Worm (Caenorhabditis elegans) whole organism, early embryonic: ENCODE results near the gene srt-20.
"Not testable (repeated sequence)": the region's sequence is repeated elsewhere in the genome, so short reads cannot be mapped to it uniquely, and the experiment has no call there.

Experiments
- B0310.2 ChIP-seq: sonication (generic microtip); optimal IDR thresholded peaks from 2 replicates; lab custom pipeline; 2016; ENCODE audit warnings: mild to moderate bottlenecking, missing genetic modification characterization, missing compliant biosample characterization
- F13C5.2 ChIP-seq: sonication (generic microtip); optimal IDR thresholded peaks from 2 replicates; lab custom pipeline; 2017; ENCODE audit warnings: mild to moderate bottlenecking, missing genetic modification characterization, inconsistent platforms, missing compliant biosample characterization
- aly-1 ChIP-seq: sonication (generic microtip); optimal IDR thresholded peaks from 2 replicates; lab custom pipeline; 2016; ENCODE audit warnings: missing genetic modification characterization, missing compliant biosample characterization
- ama-1 ChIP-seq: fragments of 150-350 bp; optimal IDR thresholded peaks from 2 replicates; lab custom pipeline; 2014
- ceh-13 ChIP-seq: fragments of 200-800 bp; sonication (Bioruptor generic); optimal IDR thresholded peaks from 2 replicates; lab custom pipeline; 2018; ENCODE audit warnings: mild to moderate bottlenecking, missing genetic modification characterization, missing compliant biosample characterization
- ceh-36 ChIP-seq: sonication (generic microtip); optimal IDR thresholded peaks from 2 replicates; lab custom pipeline; 2016; ENCODE audit warnings: missing genetic modification characterization, inconsistent platforms, missing compliant biosample characterization
- flt-1 ChIP-seq: fragments of 200-800 bp; sonication (Bioruptor generic); IDR thresholded peaks from 2 replicates; pipeline ENCODE4 v1.3.6; 2022; ENCODE audit warnings: missing genetic modification characterization, missing compliant biosample characterization
- hmg-4 ChIP-seq: fragments of 200-800 bp; sonication (Bioruptor generic); optimal IDR thresholded peaks from 2 replicates; lab custom pipeline; 2018; ENCODE audit warnings: mild to moderate bottlenecking, missing genetic modification characterization, missing compliant biosample characterization
- hnd-1 ChIP-seq: sonication (generic microtip); optimal IDR thresholded peaks from 2 replicates; lab custom pipeline; 2016; ENCODE audit warnings: missing genetic modification characterization, missing compliant biosample characterization
- pes-1 ChIP-seq: fragments of 200-800 bp; sonication (Bioruptor generic); IDR thresholded peaks from 2 replicates; pipeline ENCODE4 v1.3.6; 2022; ENCODE audit warnings: missing genetic modification reagents, missing genetic modification characterization, missing compliant biosample characterization
- scrt-1 ChIP-seq: fragments of 200-800 bp; sonication (Bioruptor generic); IDR thresholded peaks from 2 replicates; pipeline ENCODE4 v1.3.6; 2022; ENCODE audit warnings: missing genetic modification characterization, missing compliant biosample characterization
- tra-4 ChIP-seq: sonication (generic microtip); optimal IDR thresholded peaks from 2 replicates; lab custom pipeline; 2017; ENCODE audit warnings: missing genetic modification characterization, missing compliant biosample characterization

DNA sequence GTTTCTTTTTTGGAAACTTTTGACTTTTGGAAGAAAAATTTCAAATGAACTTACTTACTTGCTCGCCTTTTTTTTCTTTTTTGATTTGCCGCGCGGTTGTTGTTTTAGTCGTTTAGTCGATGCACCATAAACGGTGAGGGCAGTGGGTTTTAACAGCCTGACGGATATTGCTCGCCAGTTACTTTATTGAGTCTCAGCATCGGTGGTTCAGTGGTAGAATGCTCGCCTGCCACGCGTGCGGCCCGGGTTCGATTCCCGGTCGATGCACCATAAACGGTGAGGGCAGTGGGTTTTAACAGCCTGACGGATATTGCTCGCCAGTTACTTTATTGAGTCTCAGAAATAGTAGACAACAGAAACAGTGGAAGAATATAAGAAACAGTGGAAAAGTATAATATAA lies 31.8 kb upstream of the srt-20 start:
- not testable (repeated sequence) for TF ChIP-seq tra-4 (tag; lab: Kevin White, UChicago); ama-1 (lab: Kevin White, UChicago); B0310.2 (tag; lab: Kevin White, UChicago); ceh-13; F13C5.2 (tag; lab: Kevin White, UChicago); hnd-1 (tag; lab: Kevin White, UChicago); aly-1 (tag; lab: Kevin White, UChicago); hmg-4 (GFP tag; lab: Kevin White, UChicago); ceh-36 (tag; lab: Kevin White, UChicago)
- TF ChIP-seq scrt-1 (peak; percentile 46; the same call in 1 of the 2 replicates), pes-1 (GFP tag; lab: Robert Waterston, UW) (peak; percentile 68), flt-1 (GFP tag; lab: Robert Waterston, UW) (peak; percentile 23; the same call in 1 of the 2 replicates)
